Worm (Caenorhabditis elegans): ENCODE results near the gene gldi-3.

The gldi-3 gene

DNA sequence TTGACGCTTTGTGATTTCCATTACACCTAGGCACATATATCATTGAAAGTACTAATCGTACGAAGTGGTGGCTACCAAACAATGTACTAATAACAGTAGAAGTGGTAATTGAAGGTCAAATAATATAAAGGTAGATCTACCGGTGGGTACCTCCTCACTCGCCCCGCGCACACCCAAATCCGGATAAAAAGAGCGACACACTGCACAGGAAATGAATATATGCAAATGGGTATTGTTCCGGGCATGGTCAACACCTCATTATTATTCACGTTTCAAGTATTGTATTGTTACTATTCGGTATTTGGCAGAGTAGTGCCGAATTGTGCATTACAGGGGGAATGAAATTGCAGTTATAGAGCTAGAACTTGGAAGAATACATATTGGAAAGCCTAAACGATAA lies 13.6 kb downstream of the gldi-3 start:
- no peak for TF ChIP-seq ceh-14 (tag; optimal IDR thresholded peaks at IDR 0.05)
- TF ChIP-seq sox-2 (GFP tag; IDR thresholded peaks at IDR 0.05) = peak; percentile 64

DNA sequence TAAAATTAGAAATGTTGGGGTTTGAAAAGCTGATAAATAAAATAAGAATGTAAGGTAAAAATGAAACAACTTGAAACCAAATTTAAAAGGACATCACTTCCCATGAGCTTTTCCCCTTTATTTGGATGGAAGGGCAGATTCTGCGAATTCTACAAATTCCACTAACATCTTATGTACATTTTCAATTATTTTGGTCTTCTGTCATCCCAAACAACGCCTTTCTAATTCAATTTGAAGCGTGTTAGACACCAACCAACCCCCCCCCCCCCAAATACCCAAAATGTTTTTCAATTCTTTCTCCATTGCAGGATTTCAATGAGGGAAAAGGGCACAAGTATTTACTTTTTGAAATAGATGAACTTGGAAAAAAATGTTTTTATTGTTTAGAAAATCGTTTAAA lies 14.2 kb downstream of the gldi-3 start:
- no peak for TF ChIP-seq ceh-2 (tag; optimal IDR thresholded peaks at IDR 0.05)
- peak; percentile 58 for TF ChIP-seq unc-42 (tag; optimal IDR thresholded peaks at IDR 0.05)
- TF ChIP-seq ceh-9 (tag; optimal IDR thresholded peaks at IDR 0.05) = no peak
- no peak for TF ChIP-seq nhr-232 (tag; optimal IDR thresholded peaks at IDR 0.05)

DNA sequence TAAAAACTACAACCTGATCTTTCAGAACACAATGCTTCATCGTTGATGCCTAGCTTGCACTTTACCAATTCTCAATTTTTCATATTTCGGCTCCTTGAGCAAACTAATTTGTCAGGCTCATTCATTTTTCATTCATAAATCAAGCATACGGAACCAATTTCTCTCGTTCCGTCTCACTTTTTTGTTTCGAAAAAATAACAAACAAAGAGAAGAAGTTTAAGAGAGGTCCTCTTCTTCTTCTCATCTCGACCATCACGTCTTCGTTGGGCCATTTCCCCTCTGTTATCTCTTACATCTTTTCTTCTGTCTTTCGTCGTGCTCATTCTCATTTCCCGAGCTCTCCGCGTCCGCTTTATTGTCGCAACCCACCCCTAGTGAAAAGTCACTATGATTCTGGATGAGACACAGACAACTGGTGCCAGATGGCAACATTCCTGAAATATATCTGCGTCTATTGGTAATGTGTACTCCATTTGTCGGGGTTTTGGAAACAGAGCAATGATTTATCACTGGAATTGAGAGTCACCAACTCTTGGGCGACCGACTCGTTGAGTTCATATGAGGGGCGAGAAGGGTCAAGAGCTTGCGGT lies 15.1 kb downstream of the gldi-3 start:
- TF ChIP-seq unc-55 (GFP tag; optimal IDR thresholded peaks at IDR 0.05) (peak; percentile 93), Y22D7AL.16 (tag; optimal IDR thresholded peaks at IDR 0.05) (no peak), rnt-1 (tag; optimal IDR thresholded peaks at IDR 0.05) (peak; percentile 61), ceh-31 (tag; optimal IDR thresholded peaks at IDR 0.05) (peak; percentile 33), elt-4 (tag; optimal IDR thresholded peaks at IDR 0.05) (no peak), hlh-8 (tag; optimal IDR thresholded peaks at IDR 0.05) (peak; percentile 87), ceh-18 (tag; optimal IDR thresholded peaks at IDR 0.05) (peak; percentile 32), ceh-14 (tag; optimal IDR thresholded peaks at IDR 0.05) (peak; percentile 14), nfya-1 (tag; optimal IDR thresholded peaks at IDR 0.05) (peak; percentile 20)

DNA sequence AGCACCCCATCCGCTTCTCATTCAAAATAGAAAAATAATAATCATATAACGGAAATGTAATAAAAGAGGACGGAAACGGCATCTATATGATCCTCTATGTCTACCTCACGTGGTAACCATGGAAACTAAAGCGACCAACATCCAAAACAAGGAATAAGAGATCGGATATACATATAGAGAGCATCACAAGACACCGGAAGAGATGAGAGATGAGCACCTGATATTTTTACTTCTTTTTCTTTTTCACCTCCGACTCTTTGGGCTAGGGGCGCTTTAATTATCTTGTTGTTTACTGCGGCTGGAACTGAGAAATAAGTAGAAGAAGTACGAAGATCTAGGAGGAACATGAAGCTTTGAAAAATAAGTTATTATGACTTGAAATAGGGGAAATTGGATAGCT lies 16.1 kb downstream of the gldi-3 start:
- TF ChIP-seq ama-1 (optimal IDR thresholded peaks at IDR 0.05) = no peak
- TF ChIP-seq hlh-6 (tag; optimal IDR thresholded peaks at IDR 0.05) = no peak
- TF ChIP-seq hlh-30 (tag; optimal IDR thresholded peaks at IDR 0.05; ENCODE audit: insufficient read depth) = peak; percentile 34
- TF ChIP-seq gmeb-2 (tag; optimal IDR thresholded peaks at IDR 0.05) = no peak
- TF ChIP-seq nfya-1 (tag; optimal IDR thresholded peaks at IDR 0.05) = no peak

ce11 chrII:9262845-9263402 lies 17.0 kb downstream of the gldi-3 start:
- TF ChIP-seq zip-5 (tag; optimal IDR thresholded peaks at IDR 0.05) (no peak), pax-1 (tag; optimal IDR thresholded peaks at IDR 0.05) (no peak), ceh-19 (GFP tag; optimal IDR thresholded peaks at IDR 0.05) (no peak), ama-1 (optimal IDR thresholded peaks at IDR 0.05) (no peak), ceh-2 (tag; optimal IDR thresholded peaks at IDR 0.05) (peak; percentile 12), unc-42 (tag; optimal IDR thresholded peaks at IDR 0.05) (no peak), ref-2 (tag; optimal IDR thresholded peaks at IDR 0.05) (peak; percentile 75), ceh-14 (tag; optimal IDR thresholded peaks at IDR 0.05) (no peak), sox-4 (tag; optimal IDR thresholded peaks at IDR 0.05) (no peak), fax-1 (tag; optimal IDR thresholded peaks at IDR 0.05) (no peak), ets-4 (tag; optimal IDR thresholded peaks at IDR 0.05) (no peak), ceh-34 (tag; optimal IDR thresholded peaks at IDR 0.05) (no peak), ztf-16 (tag; optimal IDR thresholded peaks at IDR 0.05) (no peak), ahr-1 (tag; optimal IDR thresholded peaks at IDR 0.05) (no peak), fkh-6 (tag; optimal IDR thresholded peaks at IDR 0.05) (no peak), ceh-9 (tag; optimal IDR thresholded peaks at IDR 0.05) (no peak), hlh-15 (tag; optimal IDR thresholded peaks at IDR 0.05) (no peak), unc-3 (GFP tag; conservative IDR thresholded peaks at IDR 0.05) (no peak), unc-3 (tag; optimal IDR thresholded peaks at IDR 0.05) (no peak), tbx-7 (tag; optimal IDR thresholded peaks at IDR 0.05) (no peak), elt-4 (tag; optimal IDR thresholded peaks at IDR 0.05) (no peak), nfya-1 (tag; optimal IDR thresholded peaks at IDR 0.05) (peak; percentile 25), ceh-18 (tag; optimal IDR thresholded peaks at IDR 0.05) (no peak), C08G9.2 (tag; optimal IDR thresholded peaks at IDR 0.05) (no peak), pros-1 (tag; optimal IDR thresholded peaks at IDR 0.05) (no peak), ceh-6 (GFP tag; optimal IDR thresholded peaks at IDR 0.05) (no peak), ceh-30 (tag; optimal IDR thresholded peaks at IDR 0.05) (no peak), pag-3 (tag; optimal IDR thresholded peaks at IDR 0.05; ENCODE audit: borderline replicate concordance) (no peak), syd-9 (tag; optimal IDR thresholded peaks at IDR 0.05) (no peak), pha-4 (tag; optimal IDR thresholded peaks at IDR 0.05) (no peak), hlh-13 (GFP tag; optimal IDR thresholded peaks at IDR 0.05) (no peak), T23F11.4 (GFP tag; optimal IDR thresholded peaks at IDR 0.05) (no peak), ceh-48 (tag; optimal IDR thresholded peaks at IDR 0.05) (no peak), ceh-22 (tag; optimal IDR thresholded peaks at IDR 0.05) (no peak)

Data from whole organism, late embryonic.